Fruit fly (Drosophila melanogaster) whole organism, embryonic: ENCODE data around the gene CG14883.
A peak's percentile ranks its signal among the peaks of the same experiment; 100 is the strongest.

Experiments
- Asciz ChIP-seq: fragments of 200-800 bp; sonication (Bioruptor generic); optimal IDR thresholded peaks from 2 replicates; lab custom pipeline; 2017; ENCODE audit warnings: missing biosample characterization, mild to moderate bottlenecking, missing genetic modification characterization, missing genetic modification reagents
- Atf-2 ChIP-seq: fragments of 200-800 bp; sonication (Bioruptor generic); optimal IDR thresholded peaks from 2 replicates; lab custom pipeline; 2016; ENCODE audit warnings: missing biosample characterization, missing genetic modification characterization
- Atf6 ChIP-seq: fragments of 200-800 bp; sonication (Bioruptor generic); IDR thresholded peaks from 2 replicates; pipeline ENCODE4 v1.3.6; 2022; ENCODE audit warnings: missing biosample characterization, missing genetic modification characterization
- B-H1 ChIP-seq: fragments of 200-800 bp; sonication (Bioruptor generic); IDR thresholded peaks from 3 replicates; pipeline ENCODE4 v1.3.6; 2022; ENCODE audit warnings: missing biosample characterization, missing genetic modification characterization
- B-H2 ChIP-seq: fragments of 200-800 bp; sonication (Bioruptor generic); optimal IDR thresholded peaks from 2 replicates; lab custom pipeline; 2018; ENCODE audit warnings: missing biosample characterization, mild to moderate bottlenecking, missing genetic modification characterization
- CG10462 ChIP-seq: fragments of 200-800 bp; sonication (Bioruptor generic); optimal IDR thresholded peaks from 2 replicates; lab custom pipeline; 2016; ENCODE audit warnings: missing biosample characterization, missing genetic modification characterization
- CG10565 ChIP-seq: fragments of 200-800 bp; sonication (Bioruptor generic); optimal IDR thresholded peaks from 3 replicates; lab custom pipeline; 2016; ENCODE audit warnings: missing biosample characterization, mild to moderate bottlenecking, missing genetic modification characterization
- CG12659 ChIP-seq: fragments of 200-800 bp; sonication (Bioruptor generic); optimal IDR thresholded peaks from 3 replicates; lab custom pipeline; 2017; ENCODE audit warnings: mild to moderate bottlenecking, missing biosample characterization, missing genetic modification reagents, missing genetic modification characterization
- CG14710 ChIP-seq: fragments of 200-800 bp; sonication (Bioruptor generic); optimal IDR thresholded peaks from 3 replicates; lab custom pipeline; 2019; ENCODE audit warnings: missing biosample characterization, mild to moderate bottlenecking, missing genetic modification characterization, moderate library complexity
- CG18599 ChIP-seq: fragments of 200-800 bp; sonication (Bioruptor generic); optimal IDR thresholded peaks from 3 replicates; lab custom pipeline; 2017; ENCODE audit warnings: missing biosample characterization, missing genetic modification characterization, mild to moderate bottlenecking, moderate library complexity, missing genetic modification reagents
- CG2116 ChIP-seq: fragments of 200-800 bp; sonication (Bioruptor generic); optimal IDR thresholded peaks from 3 replicates; lab custom pipeline; 2018; ENCODE audit warnings: missing biosample characterization, mild to moderate bottlenecking, missing genetic modification characterization
- CG2120 ChIP-seq: fragments of 200-800 bp; sonication (Bioruptor generic); optimal IDR thresholded peaks from 3 replicates; lab custom pipeline; 2016; ENCODE audit warnings: missing biosample characterization, missing genetic modification characterization
- CG2678 ChIP-seq: fragments of 200-800 bp; sonication (Bioruptor generic); optimal IDR thresholded peaks from 3 replicates; lab custom pipeline; 2019; ENCODE audit warnings: missing biosample characterization, mild to moderate bottlenecking, missing genetic modification characterization, moderate library complexity
- CG2875 ChIP-seq: fragments of 200-800 bp; sonication (Bioruptor generic); optimal IDR thresholded peaks from 2 replicates; lab custom pipeline; 2017; ENCODE audit warnings: missing biosample characterization, mild to moderate bottlenecking, missing genetic modification characterization, missing genetic modification reagents
- CG32772 ChIP-seq: fragments of 200-800 bp; sonication (Bioruptor generic); IDR thresholded peaks from 2 replicates; pipeline ENCODE4 v1.3.6; 2022; ENCODE audit warnings: missing biosample characterization, missing genetic modification characterization
- CG3838 ChIP-seq: fragments of 200-800 bp; sonication (Bioruptor generic); optimal IDR thresholded peaks from 3 replicates; lab custom pipeline; 2016; ENCODE audit warnings: missing biosample characterization, missing genetic modification characterization
- CG4282 ChIP-seq: fragments of 200-800 bp; sonication (Bioruptor generic); optimal IDR thresholded peaks from 2 replicates; lab custom pipeline; 2016; ENCODE audit warnings: missing biosample characterization, missing genetic modification characterization
- CG4328 ChIP-seq: fragments of 200-800 bp; sonication (Bioruptor generic); optimal IDR thresholded peaks from 3 replicates; lab custom pipeline; 2017; ENCODE audit warnings: missing biosample characterization, missing genetic modification reagents, missing genetic modification characterization
- CG5245 ChIP-seq: fragments of 200-800 bp; sonication (Bioruptor generic); optimal IDR thresholded peaks from 3 replicates; lab custom pipeline; 2016; ENCODE audit warnings: missing biosample characterization, missing genetic modification characterization
- CG6254 ChIP-seq: fragments of 200-800 bp; sonication (Bioruptor generic); optimal IDR thresholded peaks from 3 replicates; lab custom pipeline; 2017; ENCODE audit warnings: mild to moderate bottlenecking, missing biosample characterization, missing genetic modification reagents, missing genetic modification characterization
- CG6683 ChIP-seq: fragments of 200-800 bp; sonication (Bioruptor generic); optimal IDR thresholded peaks from 2 replicates; lab custom pipeline; 2017; ENCODE audit warnings: missing biosample characterization, mild to moderate bottlenecking, missing genetic modification characterization, missing genetic modification reagents
- CG9932 ChIP-seq: fragments of 200-800 bp; sonication (Bioruptor generic); IDR thresholded peaks from 2 replicates; pipeline ENCODE4 v1.3.6; 2022; ENCODE audit warnings: missing biosample characterization, missing genetic modification characterization
- Doc3 ChIP-seq: fragments of 200-800 bp; sonication (Bioruptor generic); IDR thresholded peaks from 3 replicates; pipeline ENCODE4 v1.3.6; 2022; ENCODE audit warnings: missing biosample characterization, missing genetic modification characterization; ENCODE audit not compliant: partially characterized antibody
- H2.0 ChIP-seq: fragments of 200-800 bp; sonication (Bioruptor generic); IDR thresholded peaks from 2 replicates; pipeline ENCODE4 v1.3.6; 2022; ENCODE audit warnings: missing biosample characterization, missing genetic modification characterization
- Hr78 ChIP-seq, 2 experiments: fragments of 200-800 bp in 1 of 2; fragments of >200 bp in 1 of 2; sonication (Bioruptor generic) in 1 of 2; optimal IDR thresholded peaks; 2 replicates each; lab custom pipeline; 2017 to 2019; ENCODE audit warnings: missing biosample characterization in 2 of 2, missing genetic modification characterization in 2 of 2, mild to moderate bottlenecking in 1 of 2, moderate library complexity in 1 of 2
- MBD-R2 ChIP-seq: fragments of 200-800 bp; sonication (Bioruptor generic); IDR thresholded peaks from 2 replicates; pipeline ENCODE4 v1.3.6; 2022; ENCODE audit warnings: missing biosample characterization, missing genetic modification characterization
- Max ChIP-seq: fragments of 200-800 bp; sonication (Bioruptor generic); optimal IDR thresholded peaks from 2 replicates; lab custom pipeline; 2016; ENCODE audit warnings: missing biosample characterization, mild to moderate bottlenecking, missing genetic modification characterization
- NK7.1 ChIP-seq: fragments of 200-800 bp; sonication (Bioruptor generic); optimal IDR thresholded peaks from 3 replicates; lab custom pipeline; 2016; ENCODE audit warnings: missing biosample characterization, missing genetic modification characterization
- Optix ChIP-seq: fragments of 200-800 bp; sonication (Bioruptor generic); IDR thresholded peaks from 3 replicates; pipeline ENCODE4 v1.3.6; 2022; ENCODE audit warnings: missing biosample characterization, missing genetic modification characterization
- Ptx1 ChIP-seq: fragments of 200-800 bp; sonication (Bioruptor generic); IDR thresholded peaks from 2 replicates; pipeline ENCODE4 v1.3.6; 2022; ENCODE audit warnings: missing biosample characterization, missing genetic modification characterization
- Six4 ChIP-seq: fragments of 200-800 bp; sonication (Bioruptor generic); optimal IDR thresholded peaks from 2 replicates; lab custom pipeline; 2016; ENCODE audit warnings: missing biosample characterization, missing genetic modification characterization
- al ChIP-seq: fragments of 200-800 bp; sonication (Bioruptor generic); IDR thresholded peaks from 2 replicates; pipeline ENCODE4 v1.3.6; 2022; ENCODE audit warnings: missing biosample characterization, missing genetic modification characterization
- aop ChIP-seq: fragments of 200-800 bp; sonication (Bioruptor generic); IDR thresholded peaks from 2 replicates; pipeline ENCODE4 v1.3.6; 2022; ENCODE audit warnings: missing biosample characterization, missing genetic modification characterization
- bbx ChIP-seq: fragments of 200-800 bp; sonication (Bioruptor generic); IDR thresholded peaks from 2 replicates; pipeline ENCODE4 v1.3.6; 2022; ENCODE audit warnings: missing biosample characterization, missing genetic modification characterization; ENCODE audit not compliant: partially characterized antibody
- cas ChIP-seq: fragments of 200-800 bp; sonication (Bioruptor generic); IDR thresholded peaks from 2 replicates; pipeline ENCODE4 v1.3.6; 2022; ENCODE audit warnings: missing biosample characterization, missing genetic modification characterization
- chm ChIP-seq: fragments of 200-800 bp; sonication (Bioruptor generic); IDR thresholded peaks from 2 replicates; pipeline ENCODE4 v1.3.6; 2022; ENCODE audit warnings: missing biosample characterization, missing genetic modification characterization
- croc ChIP-seq: fragments of 200-800 bp; sonication (Bioruptor generic); conservative IDR thresholded peaks from 3 replicates; pipeline ENCODE4 v1.3.6; 2022; ENCODE audit warnings: missing biosample characterization, missing genetic modification characterization
- crp ChIP-seq, 2 experiments: fragments of 200-800 bp; sonication (Bioruptor generic); optimal IDR thresholded peaks; 2 replicates in 1 of 2; 3 replicates in 1 of 2; lab custom pipeline; 2017; ENCODE audit warnings: missing biosample characterization in 2 of 2, missing genetic modification characterization in 2 of 2, mild to moderate bottlenecking in 1 of 2, moderate library complexity in 1 of 2
- fd96Cb ChIP-seq: fragments of 200-800 bp; sonication (Bioruptor generic); optimal IDR thresholded peaks from 2 replicates; lab custom pipeline; 2018; ENCODE audit warnings: missing biosample characterization, mild to moderate bottlenecking, missing genetic modification characterization, moderate library complexity
- grau ChIP-seq: fragments of 200-800 bp; optimal IDR thresholded peaks from 3 replicates; lab custom pipeline; 2019; ENCODE audit warnings: missing biosample characterization, mild to moderate bottlenecking, missing genetic modification characterization, moderate library complexity
- ham ChIP-seq: fragments of 200-800 bp; sonication (Bioruptor generic); IDR thresholded peaks from 2 replicates; pipeline ENCODE4 v1.3.6; 2022; ENCODE audit warnings: missing biosample characterization, missing genetic modification characterization
- jigr1 ChIP-seq: fragments of 200-800 bp; sonication (Bioruptor generic); IDR thresholded peaks from 3 replicates; pipeline ENCODE4 v1.3.6; 2022; ENCODE audit warnings: missing biosample characterization, missing genetic modification characterization
- lab ChIP-seq: fragments of 200-800 bp; sonication (Bioruptor generic); optimal IDR thresholded peaks from 3 replicates; lab custom pipeline; 2017; ENCODE audit warnings: missing biosample characterization, missing genetic modification characterization, mild to moderate bottlenecking, moderate library complexity, missing genetic modification reagents
- lbe ChIP-seq: fragments of 200-800 bp; sonication (Bioruptor generic); optimal IDR thresholded peaks from 2 replicates; lab custom pipeline; 2016; ENCODE audit warnings: missing biosample characterization, mild to moderate bottlenecking, missing genetic modification characterization
- ranshi ChIP-seq: fragments of 200-800 bp; sonication (Bioruptor generic); IDR thresholded peaks from 2 replicates; pipeline ENCODE4 v1.3.6; 2022; ENCODE audit warnings: missing biosample characterization, missing genetic modification characterization
- run ChIP-seq: fragments of 200-800 bp; sonication (Bioruptor generic); optimal IDR thresholded peaks from 3 replicates; lab custom pipeline; 2018; ENCODE audit warnings: missing biosample characterization, mild to moderate bottlenecking, missing genetic modification characterization
- twi ChIP-seq: fragments of 200-800 bp; optimal IDR thresholded peaks from 2 replicates; lab custom pipeline; 2019; ENCODE audit warnings: missing biosample characterization, mild to moderate bottlenecking, missing genetic modification characterization, moderate library complexity
- z ChIP-seq: fragments of 200-800 bp; sonication (Bioruptor generic); IDR thresholded peaks from 3 replicates; pipeline ENCODE4 v1.3.6; 2022; ENCODE audit warnings: missing biosample characterization, missing genetic modification characterization
- zen ChIP-seq: fragments of 200-800 bp; sonication (Bioruptor generic); optimal IDR thresholded peaks from 3 replicates; lab custom pipeline; 2018; ENCODE audit warnings: missing biosample characterization, mild to moderate bottlenecking, missing genetic modification characterization, moderate library complexity
- zf30C ChIP-seq: fragments of 200-800 bp; sonication (Bioruptor generic); optimal IDR thresholded peaks from 3 replicates; lab custom pipeline; 2018; ENCODE audit warnings: missing biosample characterization, mild to moderate bottlenecking, missing genetic modification characterization

CG14883 gene

dm6 chr3R:16497379-16497778 is 41.5 kb downstream of the CG14883 start (continued):
- TF ChIP-seq Hr78 (GFP tag; optimal IDR thresholded peaks at IDR 0.05; lab: Kevin White, UChicago) (no peak), croc (peak; percentile 56; the same call in 2 of the 3 replicates), CG2875 (GFP tag; lab: Kevin White, UChicago) (peak; percentile 73), H2.0 (peak; percentile 77), CG12659 (GFP tag; lab: Kevin White, UChicago) (peak; percentile 82), ranshi (peak; percentile 77), run (tag; lab: Kevin White, UChicago) (peak; percentile 70), CG10462 (GFP tag; lab: Kevin White, UChicago) (peak; percentile 66), Doc3 (GFP tag; lab: Robert Waterston, UW) (no peak), fd96Cb (peak; percentile 83), B-H2 (peak; percentile 53), bbx (no peak), CG2678 (tag; lab: Kevin White, UChicago) (peak; percentile 82), CG32772 (GFP tag; lab: Robert Waterston, UW) (peak; percentile 84), CG3838 (GFP tag; lab: Kevin White, UChicago) (peak; percentile 46), grau (tag; lab: Kevin White, UChicago) (peak; percentile 84), crp (GFP tag; optimal IDR thresholded peaks at IDR 0.05; lab: Kevin White, UChicago) (peak in 1 of 2 experiments; percentile 29), chm (GFP tag; lab: Robert Waterston, UW) (peak; percentile 87), jigr1 (GFP tag; lab: Robert Waterston, UW) (no peak), MBD-R2 (GFP tag; lab: Robert Waterston, UW) (peak; percentile 25; the same call in 1 of the 2 replicates), Atf6 (peak; percentile 69), Optix (GFP tag; lab: Robert Waterston, UW) (peak; percentile 70), Six4 (GFP tag; lab: Kevin White, UChicago) (peak; percentile 80), zen (tag; lab: Kevin White, UChicago) (peak; percentile 81), CG18599 (GFP tag; lab: Kevin White, UChicago) (peak; percentile 85), Max (GFP tag; lab: Kevin White, UChicago) (peak; percentile 71), aop (no peak), CG5245 (GFP tag; lab: Kevin White, UChicago) (peak; percentile 90), NK7.1 (GFP tag; lab: Kevin White, UChicago) (no peak), cas (GFP tag; lab: Robert Waterston, UW) (peak; percentile 67), CG4328 (GFP tag; lab: Kevin White, UChicago) (peak; percentile 46), twi (tag; lab: Kevin White, UChicago) (peak; percentile 62), lbe (GFP tag; lab: Kevin White, UChicago) (peak; percentile 35), CG6683 (GFP tag; lab: Kevin White, UChicago) (peak; percentile 64), CG14710 (tag; lab: Kevin White, UChicago) (peak; percentile 80), ham (peak; percentile 62; the same call in 1 of the 2 replicates), zf30C (GFP tag; lab: Kevin White, UChicago) (peak; percentile 90), z (GFP tag; lab: Robert Waterston, UW) (no peak), Atf-2 (GFP tag; lab: Kevin White, UChicago) (peak; percentile 62), al (GFP tag; lab: Robert Waterston, UW) (peak; percentile 71), CG6254 (peak; percentile 78), Ptx1 (peak; percentile 92), CG2116 (GFP tag; lab: Kevin White, UChicago) (peak; percentile 58), CG10565 (GFP tag; lab: Kevin White, UChicago) (peak; percentile 53), CG4282 (peak; percentile 29), CG9932 (GFP tag; lab: Robert Waterston, UW) (peak; percentile 92), B-H1 (peak; percentile 80), CG2120 (peak; percentile 79), lab (GFP tag; lab: Kevin White, UChicago) (peak; percentile 91), Asciz (peak; percentile 77)
